Worm (Caenorhabditis elegans) whole organism, L4 larva: ENCODE data around the gene T01C1.4.

Experiments used
- R02D3.7 ChIP-seq: fragments of 150-350 bp; sonication (generic microtip); optimal IDR thresholded peaks from 3 replicates; lab custom pipeline; 2014; ENCODE audit warnings: missing biosample characterization, missing genetic modification characterization
- aha-1 ChIP-seq: fragments of 150-350 bp; peaks from one replicate; lab custom pipeline; 2014; ENCODE audit warnings: missing biosample characterization, missing genetic modification characterization
- ceh-28 ChIP-seq: fragments of 150-350 bp; optimal IDR thresholded peaks from 2 replicates; lab custom pipeline; 2014; ENCODE audit warnings: missing biosample characterization, missing genetic modification reagents, missing genetic modification characterization
- daf-12 ChIP-seq: fragments of 150-350 bp; optimal IDR thresholded peaks from 2 replicates; lab custom pipeline; 2014; ENCODE audit warnings: missing biosample characterization, missing genetic modification reagents, missing genetic modification characterization
- daf-16 ChIP-seq, 3 experiments: sonication (generic microtip); optimal IDR thresholded peaks; 2 replicates each; lab custom pipeline; 2016 to 2017; ENCODE audit warnings: missing genetic modification characterization in 3 of 3, missing genetic modification reagents in 3 of 3, mild to moderate bottlenecking in 2 of 3, missing compliant biosample characterization in 2 of 3, missing biosample characterization in 1 of 3, moderate library complexity in 1 of 3
- dmd-6 ChIP-seq: fragments of 200-800 bp; sonication (Bioruptor generic); IDR thresholded peaks from 2 replicates; pipeline ENCODE4 v1.3.6; 2022; ENCODE audit warnings: missing genetic modification reagents, missing genetic modification characterization, missing compliant biosample characterization
- dve-1 ChIP-seq: sonication (generic microtip); optimal IDR thresholded peaks from 2 replicates; lab custom pipeline; 2017; ENCODE audit warnings: antibody characterized with exemption, mild to moderate bottlenecking, missing genetic modification characterization, missing compliant biosample characterization; ENCODE audit not compliant: insufficient read depth
- egl-27 ChIP-seq: sonication (generic microtip); optimal IDR thresholded peaks from 3 replicates; lab custom pipeline; 2017; ENCODE audit warnings: missing biosample characterization, missing genetic modification reagents, missing genetic modification characterization
- fkh-10 ChIP-seq: fragments of 150-350 bp; optimal IDR thresholded peaks from 2 replicates; lab custom pipeline; 2014; ENCODE audit warnings: missing biosample characterization, missing genetic modification reagents, missing genetic modification characterization
- fos-1 ChIP-seq: fragments of 150-350 bp; optimal IDR thresholded peaks from 2 replicates; lab custom pipeline; 2014; ENCODE audit warnings: missing biosample characterization, missing genetic modification characterization
- hif-1 ChIP-seq, 2 experiments: sonication (generic microtip); optimal IDR thresholded peaks; 2 replicates each; lab custom pipeline; 2016 to 2017; ENCODE audit warnings: missing compliant biosample characterization in 2 of 2, missing genetic modification characterization in 2 of 2, missing genetic modification reagents in 2 of 2, missing genotype in 2 of 2, mild to moderate bottlenecking in 1 of 2
- hlh-11 ChIP-seq: fragments of 200-800 bp; sonication (Bioruptor generic); optimal IDR thresholded peaks from 2 replicates; lab custom pipeline; 2018; ENCODE audit warnings: mild to moderate bottlenecking, missing genetic modification characterization, missing compliant biosample characterization
- hlh-30 ChIP-seq: sonication (generic microtip); optimal IDR thresholded peaks from 2 replicates; lab custom pipeline; 2017; ENCODE audit warnings: antibody characterized with exemption, mild to moderate bottlenecking, missing genetic modification characterization, missing compliant biosample characterization; ENCODE audit not compliant: insufficient read depth
- jun-1 ChIP-seq: fragments of 150-350 bp; optimal IDR thresholded peaks from 2 replicates; lab custom pipeline; 2014; ENCODE audit warnings: missing biosample characterization, missing genetic modification reagents, missing genetic modification characterization
- lin-13 ChIP-seq: fragments of 150-350 bp; optimal IDR thresholded peaks from 2 replicates; lab custom pipeline; 2014; ENCODE audit warnings: missing biosample characterization, missing genetic modification reagents, missing genetic modification characterization
- lin-38 ChIP-seq: fragments of 200-800 bp; sonication (Bioruptor generic); IDR thresholded peaks from 2 replicates; pipeline ENCODE4 v1.3.6; 2022; ENCODE audit warnings: missing genetic modification reagents, missing genetic modification characterization, missing compliant biosample characterization
- lsy-2 ChIP-seq, 2 experiments: fragments of 150-350 bp in 1 of 2; sonication (generic microtip) in 1 of 2; optimal IDR thresholded peaks; 2 replicates each; lab custom pipeline; 2014 to 2017; ENCODE audit warnings: missing biosample characterization in 2 of 2, missing genetic modification characterization in 2 of 2
- mdl-1 ChIP-seq, 2 experiments: fragments of 150-350 bp in 1 of 2; sonication (generic microtip) in 1 of 2; optimal IDR thresholded peaks; 2 replicates each; lab custom pipeline; 2014 to 2017; ENCODE audit warnings: missing biosample characterization in 2 of 2, missing genetic modification characterization in 2 of 2
- mep-1 ChIP-seq: fragments of 150-350 bp; sonication (generic microtip); optimal IDR thresholded peaks from 3 replicates; lab custom pipeline; 2014; ENCODE audit warnings: missing biosample characterization, missing genetic modification characterization
- mes-2 ChIP-seq: sonication (generic microtip); optimal IDR thresholded peaks from 2 replicates; lab custom pipeline; 2016; ENCODE audit warnings: missing genotype, mild to moderate bottlenecking, missing genetic modification characterization, missing compliant biosample characterization; ENCODE audit not compliant: poor library complexity, severe bottlenecking
- mxl-2 ChIP-seq: fragments of 200-800 bp; sonication (Bioruptor generic); conservative IDR thresholded peaks from 2 replicates; pipeline ENCODE4 v1.3.6; 2022; ENCODE audit warnings: missing genetic modification reagents, missing genetic modification characterization, missing compliant biosample characterization
- nhr-102 ChIP-seq: sonication (generic microtip); optimal IDR thresholded peaks from 2 replicates; lab custom pipeline; 2016; ENCODE audit warnings: mild to moderate bottlenecking, missing genetic modification characterization, moderate library complexity, missing compliant biosample characterization
- nhr-11 ChIP-seq: fragments of 150-350 bp; optimal IDR thresholded peaks from 2 replicates; lab custom pipeline; 2014; ENCODE audit warnings: missing biosample characterization, missing genetic modification characterization
- nhr-237 ChIP-seq: sonication (generic microtip); optimal IDR thresholded peaks from 2 replicates; lab custom pipeline; 2017; ENCODE audit warnings: missing biosample characterization, missing genetic modification characterization
- nhr-28 ChIP-seq: fragments of 150-350 bp; optimal IDR thresholded peaks from 2 replicates; lab custom pipeline; 2014; ENCODE audit warnings: missing biosample characterization, missing genetic modification characterization
- nhr-48 ChIP-seq: sonication (generic microtip); optimal IDR thresholded peaks from 2 replicates; lab custom pipeline; 2016; ENCODE audit warnings: mild to moderate bottlenecking, missing genetic modification characterization, missing compliant biosample characterization
- nhr-6 ChIP-seq: fragments of 150-350 bp; optimal IDR thresholded peaks from 2 replicates; lab custom pipeline; 2014; ENCODE audit warnings: missing biosample characterization, missing genetic modification characterization
- nhr-77 ChIP-seq: fragments of 150-350 bp; optimal IDR thresholded peaks from 2 replicates; lab custom pipeline; 2014; ENCODE audit warnings: missing biosample characterization, missing genetic modification characterization
- pha-4 ChIP-seq, 2 experiments: fragments of 150-350 bp in 1 of 2; fragments of 200-800 bp in 1 of 2; sonication (Bioruptor generic) in 1 of 2; IDR thresholded peaks in 1 of 2; optimal IDR thresholded peaks in 1 of 2; 2 replicates each; pipeline versions ENCODE4 v1.3.6 to Lab custom; 2014 to 2022; ENCODE audit warnings: missing genetic modification characterization in 2 of 2, missing genetic modification reagents in 2 of 2, missing biosample characterization in 1 of 2, missing compliant biosample characterization in 1 of 2
- sdz-12 ChIP-seq: fragments of 200-800 bp; sonication (Bioruptor generic); optimal IDR thresholded peaks from 2 replicates; lab custom pipeline; 2018; ENCODE audit warnings: mild to moderate bottlenecking, missing genetic modification characterization, missing compliant biosample characterization
- skn-1 ChIP-seq: fragments of 150-350 bp; optimal IDR thresholded peaks from 2 replicates; lab custom pipeline; 2014; ENCODE audit warnings: missing biosample characterization, missing genetic modification characterization
- spr-1 ChIP-seq: sonication (generic microtip); optimal IDR thresholded peaks from 2 replicates; lab custom pipeline; 2016; ENCODE audit warnings: mild to moderate bottlenecking, missing genetic modification characterization, missing compliant biosample characterization
- spr-3 ChIP-seq: fragments of 200-800 bp; sonication (Bioruptor generic); optimal IDR thresholded peaks from 2 replicates; lab custom pipeline; 2018; ENCODE audit warnings: mild to moderate bottlenecking, missing genetic modification characterization, missing compliant biosample characterization
- unc-62 ChIP-seq, 3 experiments: fragments of 150-350 bp in 1 of 3; sonication (generic microtip); optimal IDR thresholded peaks in 2 of 3; peaks in 1 of 3; 1 replicate in 1 of 3; 2 replicates in 2 of 3; lab custom pipeline; 2014 to 2017; ENCODE audit warnings: missing biosample characterization in 3 of 3, missing genetic modification characterization in 3 of 3, missing genetic modification reagents in 3 of 3, missing genotype in 1 of 3
- zfp-2 ChIP-seq: sonication (generic microtip); optimal IDR thresholded peaks from 2 replicates; lab custom pipeline; 2016; ENCODE audit warnings: mild to moderate bottlenecking, missing genetic modification characterization, missing compliant biosample characterization
- ztf-11 ChIP-seq: fragments of 150-350 bp; optimal IDR thresholded peaks from 2 replicates; lab custom pipeline; 2014; ENCODE audit warnings: missing biosample characterization, missing genetic modification characterization

The T01C1.4 gene

ce11 chrX:10731837-10732236 lies 14.9 kb upstream of the T01C1.4 start (continued):
- no peak for TF ChIP-seq spr-1 (tag; lab: Kevin White, UChicago)
- no peak for TF ChIP-seq fos-1 (tag; lab: Kevin White, UChicago)
- no peak for TF ChIP-seq nhr-237
- TF ChIP-seq ztf-11 (tag; lab: Kevin White, UChicago): no peak

DNA sequence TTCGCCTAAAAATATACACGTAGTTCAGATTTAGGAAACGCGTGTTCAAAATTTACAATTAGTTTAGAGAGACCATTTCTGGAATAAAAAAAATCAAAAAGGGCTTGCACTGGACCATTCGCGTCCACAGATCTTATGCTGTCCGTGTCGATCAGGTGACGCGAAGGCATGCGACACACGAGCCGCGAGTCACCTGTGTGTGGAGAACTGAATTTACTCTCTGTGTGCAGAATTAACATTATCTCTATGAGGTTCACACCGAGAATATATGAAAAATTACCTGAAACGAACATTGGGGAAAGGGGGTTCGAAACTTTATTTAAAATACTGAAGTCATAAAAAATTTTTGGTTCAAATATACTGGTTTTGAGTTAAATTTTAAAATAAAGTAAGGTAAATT lies 10.8 kb upstream of the T01C1.4 start:
- TF ChIP-seq lsy-2 (tag; optimal IDR thresholded peaks at IDR 0.05; lab: Kevin White, UChicago): no peak
- no peak for TF ChIP-seq spr-3
- peak; percentile 90 for TF ChIP-seq aha-1
- no peak for TF ChIP-seq ceh-28 (tag; lab: Kevin White, UChicago)
- TF ChIP-seq, all 104 proteins: peak for 1

DNA sequence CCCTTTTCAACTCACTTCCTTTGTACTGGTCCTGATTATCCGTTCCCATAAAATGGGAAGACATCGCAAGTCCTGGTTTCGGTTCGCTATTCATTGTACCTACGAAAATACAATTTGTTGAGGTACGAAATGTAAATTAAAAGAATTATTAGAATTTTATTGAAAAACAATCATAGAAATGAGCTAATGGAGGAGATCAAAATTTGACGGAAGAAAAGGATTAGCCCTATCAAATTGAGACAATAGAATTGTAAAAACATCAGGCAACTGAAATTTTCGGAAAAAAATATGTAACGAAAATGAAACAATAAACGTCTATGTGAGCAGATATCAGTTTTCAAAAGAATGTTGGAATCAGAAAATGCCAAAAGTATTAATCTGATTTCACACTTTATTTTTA lies 5.0 kb upstream of the T01C1.4 start, which contains the start of gene mbr-1:
mbr-1 (minus strand) TSS at position 101 of the 400 bp plus-strand sequence.
- TF ChIP-seq aha-1: peak; percentile 57
- no peak for TF ChIP-seq daf-12 (tag; lab: Kevin White, UChicago)

ce11 chrX:10711769-10712168 lies 5.2 kb downstream of the T01C1.4 start, which contains the start of gene rhgf-1:
Gene rhgf-1, minus strand, starts transcription at chrX:10711869.
- TF ChIP-seq unc-62 (GFP tag; optimal IDR thresholded peaks at IDR 0.05 in 1 of 2; lab: Kevin White, UChicago) (peak in 1 of 2 experiments; percentile 73), unc-62 (tag; optimal IDR thresholded peaks at IDR 0.05; lab: Kevin White, UChicago) (no peak), skn-1 (tag; lab: Kevin White, UChicago) (no peak)

ce11 chrX:10704329-10704728 lies 12.6 kb downstream of the T01C1.4 start:
- TF ChIP-seq jun-1 (tag; lab: Kevin White, UChicago) (no peak), unc-62 (GFP tag; optimal IDR thresholded peaks at IDR 0.05 in 1 of 2; lab: Kevin White, UChicago) (peak in 1 of 2 experiments; percentile 94), unc-62 (tag; optimal IDR thresholded peaks at IDR 0.05; lab: Kevin White, UChicago) (no peak)

- no peak for TF ChIP-seq mxl-2 (GFP tag; lab: Robert Waterston, UW)
- TF ChIP-seq nhr-48 (tag; lab: Kevin White, UChicago): peak; percentile 14
- no peak for TF ChIP-seq sdz-12 (GFP tag; lab: Kevin White, UChicago)
- no peak for TF ChIP-seq egl-27 (tag; lab: Kevin White, UChicago)
- no peak for TF ChIP-seq zfp-2
- no peak for TF ChIP-seq R02D3.7
- TF ChIP-seq nhr-77 (tag; lab: Kevin White, UChicago): peak; percentile 20
- peak in 1 of 2 experiments; percentile 32 for TF ChIP-seq lsy-2 (tag; optimal IDR thresholded peaks at IDR 0.05; lab: Kevin White, UChicago)
- TF ChIP-seq hlh-30 (tag; lab: Kevin White, UChicago): peak; percentile 54
- peak in 1 of 2 experiments; percentile 30 for TF ChIP-seq mdl-1 (tag; optimal IDR thresholded peaks at IDR 0.05; lab: Kevin White, UChicago)
- peak; percentile 25 for TF ChIP-seq nhr-6 (tag; lab: Kevin White, UChicago)
- peak; percentile 98 for TF ChIP-seq nhr-28 (tag; lab: Kevin White, UChicago)
- TF ChIP-seq dve-1 (tag; lab: Kevin White, UChicago): peak; percentile 49
- no peak for TF ChIP-seq pha-4 (GFP tag; IDR thresholded peaks at IDR 0.05; lab: Robert Waterston, UW)
- peak; percentile 13 for TF ChIP-seq pha-4 (tag; optimal IDR thresholded peaks at IDR 0.05; lab: Kevin White, UChicago)
- peak; percentile 48 for TF ChIP-seq mep-1
- TF ChIP-seq nhr-11 (tag; lab: Kevin White, UChicago): peak; percentile 40
- TF ChIP-seq dmd-6 (GFP tag; lab: Robert Waterston, UW): peak; percentile 30; the same call in 1 of the 2 replicates
- peak; percentile 71 for TF ChIP-seq lin-38 (GFP tag; lab: Robert Waterston, UW)
- peak; percentile 44 for TF ChIP-seq hlh-11 (tag; lab: Kevin White, UChicago)
- TF ChIP-seq daf-16 (GFP tag; optimal IDR thresholded peaks at IDR 0.05; lab: Kevin White, UChicago): no peak
- TF ChIP-seq daf-16 (tag; optimal IDR thresholded peaks at IDR 0.05; lab: Kevin White, UChicago): peak; percentile 57
- TF ChIP-seq hif-1 (tag; optimal IDR thresholded peaks at IDR 0.05; lab: Kevin White, UChicago): no peak
- TF ChIP-seq lin-13 (GFP tag; lab: Kevin White, UChicago): peak; percentile 3
- no peak for TF ChIP-seq fkh-10
- peak; percentile 63 for TF ChIP-seq mes-2 (tag; lab: Kevin White, UChicago)
- peak; percentile 4 for TF ChIP-seq spr-1 (tag; lab: Kevin White, UChicago)
- peak; percentile 7 for TF ChIP-seq nhr-102 (tag; lab: Kevin White, UChicago)
- TF ChIP-seq, all 104 proteins: peak for 19
These were observed 22.0 kb downstream of the T01C1.4 start, which contains the start of gene plpp-1.3 for ce11 chrX:10694933-10695332. Gene plpp-1.3, plus strand, starts transcription at chrX:10695312.
